Fruit fly (Drosophila melanogaster): Measurements from ENCODE around the gene SNCF.

The SNCF gene

DNA sequence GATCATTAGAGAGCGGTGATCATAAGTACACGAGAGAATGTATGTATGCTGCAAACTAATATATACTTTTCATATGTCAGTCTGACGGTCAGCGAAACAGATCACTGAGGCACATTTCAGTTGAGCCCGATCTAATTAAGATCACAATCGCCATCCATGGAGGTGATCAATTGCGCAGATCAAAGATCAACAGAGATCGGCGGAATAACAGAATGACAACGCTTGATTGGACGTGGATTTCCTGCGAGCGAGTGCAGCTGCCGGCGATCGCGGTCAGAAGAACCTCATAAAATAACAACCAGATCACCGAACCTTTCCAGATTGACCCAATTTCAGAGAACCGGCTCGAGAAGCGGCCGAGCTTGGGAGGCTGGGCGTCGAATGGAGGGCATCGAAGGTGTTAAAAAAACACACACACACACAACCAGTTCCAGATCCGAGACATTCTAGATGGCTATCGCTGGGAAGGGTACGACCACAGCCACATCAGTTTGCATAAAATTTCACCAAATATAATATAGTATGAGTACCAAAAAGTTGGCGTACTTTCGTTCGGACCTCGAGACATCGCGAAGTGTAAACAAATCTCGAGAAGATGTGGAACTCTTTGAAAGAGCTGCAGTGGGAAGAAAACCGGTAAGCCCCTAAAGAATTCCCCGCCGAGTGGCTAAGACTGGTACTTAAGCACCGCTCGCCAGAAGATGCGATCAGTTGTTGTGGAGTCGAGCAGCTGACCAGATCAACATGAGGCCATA, 3.9 kb downstream of the SNCF start, which contains the start of gene ImpL1:
Gene ImpL1 (plus strand): TSS at position 705 of the 755 bp plus-strand sequence.
- no peak for TF ChIP-seq CG33017 (tag; optimal IDR thresholded peaks at IDR 0.05)
- no peak for TF ChIP-seq cnc (optimal IDR thresholded peaks at IDR 0.05)
- no peak for TF ChIP-seq CG5204 (GFP tag; optimal IDR thresholded peaks at IDR 0.05)
- no peak for TF ChIP-seq tj (GFP tag; optimal IDR thresholded peaks at IDR 0.05)
- no peak for TF ChIP-seq toe (GFP tag; optimal IDR thresholded peaks at IDR 0.05)
- no peak for TF ChIP-seq pad (GFP tag; optimal IDR thresholded peaks at IDR 0.05)
- TF ChIP-seq CG7045 (GFP tag; optimal IDR thresholded peaks at IDR 0.05), result no peak
- no peak for TF ChIP-seq Mnt (GFP tag; optimal IDR thresholded peaks at IDR 0.05)
- no peak for TF ChIP-seq CG12768 (GFP tag; optimal IDR thresholded peaks at IDR 0.05)

DNA sequence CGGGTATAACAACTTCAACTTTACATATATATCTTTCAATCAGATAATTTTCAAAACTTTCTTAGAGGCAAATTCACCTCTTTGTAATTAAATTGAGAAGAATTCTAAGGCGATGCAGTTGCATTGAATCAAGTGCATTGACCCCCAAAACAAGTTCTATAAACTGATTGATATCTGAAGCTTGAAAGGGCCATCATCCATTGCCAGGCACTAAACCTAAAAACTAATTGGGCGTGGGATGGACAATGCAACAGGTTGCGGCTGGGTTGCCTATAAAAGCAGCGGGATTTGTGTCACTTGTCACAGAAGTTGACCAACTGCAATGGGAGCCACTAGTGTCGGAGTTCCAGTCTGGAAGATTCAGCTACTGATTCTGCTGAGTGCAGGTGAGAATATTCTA, 6.1 kb downstream of the SNCF start, which contains the start of gene CG14110:
Gene CG14110 (plus strand): TSS at position 301 of the 400 bp plus-strand sequence.
- TF ChIP-seq ovo (GFP tag; optimal IDR thresholded peaks at IDR 0.05), result no peak
- TF ChIP-seq CG1620 (GFP tag; optimal IDR thresholded peaks at IDR 0.05), result no peak
- no peak for TF ChIP-seq Hr96 (GFP tag; optimal IDR thresholded peaks at IDR 0.05)
- TF ChIP-seq pad (GFP tag; optimal IDR thresholded peaks at IDR 0.05), result no peak

DNA sequence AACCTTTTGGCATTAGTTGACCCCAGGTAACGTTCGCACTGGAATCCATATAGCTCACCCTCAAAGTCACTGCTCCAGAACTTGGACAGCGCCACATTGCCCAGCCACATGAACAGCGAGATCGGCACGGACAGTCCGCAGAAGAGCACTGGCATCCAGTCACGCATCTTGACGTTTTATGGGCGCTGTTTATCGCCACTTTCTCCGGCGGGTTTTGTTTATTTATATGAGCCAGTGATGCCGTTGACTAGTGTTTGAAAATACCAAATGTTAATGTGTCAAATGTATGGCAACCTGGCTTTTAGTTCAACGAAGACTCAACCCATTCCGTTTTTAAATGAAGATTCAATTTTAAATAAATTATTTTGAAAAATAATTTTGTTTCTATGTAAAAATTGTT, 9.2 kb downstream of the SNCF start, which contains the start of gene CG10171:
Gene CG10171 (minus strand): TSS at position 300 of the 400 bp plus-strand sequence.
- no peak for TF ChIP-seq kay (GFP tag; ENCODE audit: borderline replicate concordance)
- no peak for TF ChIP-seq CG1620 (GFP tag; optimal IDR thresholded peaks at IDR 0.05)
- no peak for TF ChIP-seq ovo (GFP tag; optimal IDR thresholded peaks at IDR 0.05)
- TF ChIP-seq toe (GFP tag; optimal IDR thresholded peaks at IDR 0.05), result no peak
- TF ChIP-seq cnc (optimal IDR thresholded peaks at IDR 0.05), result no peak

DNA sequence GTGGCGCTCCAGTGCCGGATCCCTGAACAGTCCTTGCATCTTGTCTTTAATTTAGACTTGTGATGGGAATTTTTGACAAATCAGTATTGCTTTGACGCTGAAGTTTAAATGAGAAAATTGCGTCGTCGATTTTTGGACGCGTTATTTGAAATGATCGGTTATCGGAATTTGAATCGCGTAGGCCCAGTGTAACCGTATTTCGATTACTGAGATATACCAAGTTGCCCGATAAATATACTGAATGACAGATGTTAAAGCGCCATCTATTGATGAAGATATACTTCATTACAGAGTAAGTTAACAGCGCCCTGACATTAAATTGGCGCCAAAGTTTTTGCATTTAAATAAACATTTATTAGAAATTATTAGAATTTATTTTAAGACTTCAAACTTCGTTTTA, 11.5 kb downstream of the SNCF start, which contains the start of gene Poc1:
Gene Poc1 (minus strand): TSS at position 173 of the 400 bp plus-strand sequence.
- TF ChIP-seq CG7101 (tag; optimal IDR thresholded peaks at IDR 0.05) (no peak), kay (GFP tag; ENCODE audit: borderline replicate concordance) (no peak), CG12768 (GFP tag; optimal IDR thresholded peaks at IDR 0.05) (no peak), pad (GFP tag; optimal IDR thresholded peaks at IDR 0.05) (no peak), CG14711 (tag; optimal IDR thresholded peaks at IDR 0.05) (no peak), Mnt (GFP tag; optimal IDR thresholded peaks at IDR 0.05) (no peak), CG5204 (GFP tag; optimal IDR thresholded peaks at IDR 0.05) (no peak), Hr96 (GFP tag; optimal IDR thresholded peaks at IDR 0.05) (no peak)

DNA sequence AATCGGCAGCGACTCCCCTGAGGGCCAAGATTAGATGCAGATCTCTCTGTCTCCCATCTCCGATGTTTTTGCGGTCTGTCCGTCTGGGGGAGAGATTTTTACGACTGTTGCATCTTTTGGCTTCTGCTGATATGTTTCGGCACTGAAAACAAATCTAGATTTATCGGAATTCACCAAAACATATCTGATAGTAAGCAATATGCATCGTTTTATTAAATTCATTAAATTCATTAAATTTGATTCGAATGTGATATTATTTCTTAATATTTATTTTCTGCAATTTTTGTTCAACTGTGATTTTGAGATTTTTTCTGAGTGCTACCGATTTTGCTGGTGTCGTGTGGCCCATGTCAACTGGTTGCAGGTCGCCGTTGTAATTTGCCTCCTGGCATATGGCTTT, 15.2 kb downstream of the SNCF start:
- no peak for TF ChIP-seq cnc (optimal IDR thresholded peaks at IDR 0.05)
- TF ChIP-seq CG14711 (tag; optimal IDR thresholded peaks at IDR 0.05), result no peak
- no peak for TF ChIP-seq Crg-1 (GFP tag; optimal IDR thresholded peaks at IDR 0.05)
- TF ChIP-seq CG1620 (GFP tag; optimal IDR thresholded peaks at IDR 0.05), result no peak
- no peak for TF ChIP-seq Mnt (GFP tag; optimal IDR thresholded peaks at IDR 0.05)
- no peak for TF ChIP-seq kay (GFP tag; ENCODE audit: borderline replicate concordance)
- TF ChIP-seq ovo (GFP tag; optimal IDR thresholded peaks at IDR 0.05), result no peak

DNA sequence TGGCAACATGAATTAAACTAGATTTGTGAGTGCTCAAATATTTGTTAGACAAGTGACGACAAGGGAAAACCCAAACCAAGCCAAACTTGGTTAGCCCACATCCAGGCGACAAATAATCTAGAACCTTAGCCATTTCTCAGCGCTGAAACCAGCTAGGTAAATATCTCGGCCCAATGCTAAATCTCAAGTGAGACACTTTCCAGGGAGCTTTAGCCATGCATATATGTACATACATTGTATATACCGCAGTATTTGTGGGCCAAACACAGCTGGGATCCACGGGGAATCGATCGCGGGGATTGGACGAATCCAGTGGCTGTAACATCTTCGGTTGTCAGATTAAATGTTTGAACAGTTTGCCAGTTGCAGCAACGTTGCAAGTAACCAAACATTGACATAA, 19.3 kb downstream of the SNCF start:
- TF ChIP-seq cnc (optimal IDR thresholded peaks at IDR 0.05), result no peak
- TF ChIP-seq CG1620 (GFP tag; optimal IDR thresholded peaks at IDR 0.05), result no peak
- no peak for TF ChIP-seq Crg-1 (GFP tag; optimal IDR thresholded peaks at IDR 0.05)
- TF ChIP-seq Mnt (GFP tag; optimal IDR thresholded peaks at IDR 0.05), result no peak
- TF ChIP-seq ovo (GFP tag; optimal IDR thresholded peaks at IDR 0.05), result no peak
- no peak for TF ChIP-seq Hr96 (GFP tag; optimal IDR thresholded peaks at IDR 0.05)
- TF ChIP-seq CG7045 (GFP tag; optimal IDR thresholded peaks at IDR 0.05), result no peak
- no peak for TF ChIP-seq pad (GFP tag; optimal IDR thresholded peaks at IDR 0.05)

DNA sequence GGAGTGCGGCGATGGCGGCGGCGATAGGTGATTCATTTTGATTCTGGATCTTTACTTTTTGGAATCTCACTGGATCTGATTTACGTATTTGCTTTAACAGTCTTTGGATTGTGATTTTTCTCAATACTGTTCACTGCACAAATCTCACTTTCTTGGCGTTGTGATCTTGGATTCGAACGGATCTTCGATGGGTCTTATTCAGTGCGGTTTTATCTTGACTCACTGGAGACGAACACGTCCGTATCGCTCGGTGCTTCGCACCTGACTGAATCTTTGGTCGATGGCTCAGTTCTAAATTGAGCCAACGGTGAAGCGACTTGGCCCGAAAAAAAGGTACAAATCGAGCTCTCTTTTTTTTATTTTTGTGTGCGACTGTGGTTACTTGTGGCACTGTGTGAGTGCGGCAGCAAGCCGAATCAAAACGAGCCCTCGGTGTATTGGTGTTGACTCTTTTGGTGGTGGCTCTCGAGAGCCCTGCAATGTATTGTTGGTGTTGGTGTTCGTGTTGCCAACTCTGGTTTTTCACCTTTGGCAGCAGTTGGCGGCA, 22.6 kb downstream of the SNCF start, which contains the start of gene sens:
Gene sens (minus strand): TSS at position 254 of the 547 bp plus-strand sequence.
- TF ChIP-seq ovo (GFP tag; optimal IDR thresholded peaks at IDR 0.05) (no peak), tj (GFP tag; optimal IDR thresholded peaks at IDR 0.05) (no peak), Crg-1 (GFP tag; optimal IDR thresholded peaks at IDR 0.05) (no peak), pad (GFP tag; optimal IDR thresholded peaks at IDR 0.05) (no peak), CG11617 (GFP tag; optimal IDR thresholded peaks at IDR 0.05) (no peak), toe (GFP tag; optimal IDR thresholded peaks at IDR 0.05) (no peak), CG5204 (GFP tag; optimal IDR thresholded peaks at IDR 0.05) (no peak), cnc (optimal IDR thresholded peaks at IDR 0.05) (no peak), CG12768 (GFP tag; optimal IDR thresholded peaks at IDR 0.05) (no peak), bab1 (GFP tag; optimal IDR thresholded peaks at IDR 0.05) (no peak), CG7101 (tag; optimal IDR thresholded peaks at IDR 0.05) (no peak), Hr96 (GFP tag; optimal IDR thresholded peaks at IDR 0.05) (no peak), Clk (GFP tag; optimal IDR thresholded peaks at IDR 0.05) (no peak), CG7045 (GFP tag; optimal IDR thresholded peaks at IDR 0.05) (no peak), cic (GFP tag; optimal IDR thresholded peaks at IDR 0.05) (no peak)

Data from whole organism, adult.